Fruit fly (Drosophila melanogaster): ENCODE measurements around the gene Sox21a.

DNA sequence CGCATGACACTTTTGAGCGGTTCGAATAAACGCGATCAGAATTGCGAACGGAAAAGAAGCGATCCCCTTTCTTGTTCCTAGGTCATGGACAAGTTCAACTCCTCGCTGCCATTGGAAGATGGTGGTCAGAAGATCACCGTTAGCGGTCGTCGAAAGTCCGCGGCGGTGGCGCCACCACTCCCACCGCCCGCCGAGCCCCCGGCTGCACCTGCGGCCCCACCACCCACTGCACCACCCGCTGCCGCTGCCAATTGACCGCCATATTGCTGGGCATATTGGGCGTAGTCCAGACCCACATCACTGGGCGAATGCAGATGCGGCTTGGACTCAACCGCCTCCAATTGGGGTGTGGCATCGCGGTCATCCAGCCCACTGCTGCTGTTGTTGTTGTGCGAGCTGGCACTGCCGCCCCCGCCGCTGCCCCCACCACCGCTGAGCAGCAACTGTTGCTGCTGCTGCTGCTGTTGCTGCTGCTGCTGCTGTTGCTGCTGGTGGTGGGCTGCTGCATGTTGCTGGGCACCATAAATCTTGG lies 5.0 kb upstream of the Sox21a start:
- no peak for TF ChIP-seq achi (GFP tag; optimal IDR thresholded peaks at IDR 0.05)
- TF ChIP-seq Sox102F (GFP tag; optimal IDR thresholded peaks at IDR 0.05) = no peak
- no peak for TF ChIP-seq pdm3 (GFP tag; optimal IDR thresholded peaks at IDR 0.05)
